Fruit fly (Drosophila melanogaster): ENCODE data around the gene Dyro.
A peak's percentile ranks its signal among the peaks of the same experiment; 100 is the strongest.

Gene Dyro

DNA sequence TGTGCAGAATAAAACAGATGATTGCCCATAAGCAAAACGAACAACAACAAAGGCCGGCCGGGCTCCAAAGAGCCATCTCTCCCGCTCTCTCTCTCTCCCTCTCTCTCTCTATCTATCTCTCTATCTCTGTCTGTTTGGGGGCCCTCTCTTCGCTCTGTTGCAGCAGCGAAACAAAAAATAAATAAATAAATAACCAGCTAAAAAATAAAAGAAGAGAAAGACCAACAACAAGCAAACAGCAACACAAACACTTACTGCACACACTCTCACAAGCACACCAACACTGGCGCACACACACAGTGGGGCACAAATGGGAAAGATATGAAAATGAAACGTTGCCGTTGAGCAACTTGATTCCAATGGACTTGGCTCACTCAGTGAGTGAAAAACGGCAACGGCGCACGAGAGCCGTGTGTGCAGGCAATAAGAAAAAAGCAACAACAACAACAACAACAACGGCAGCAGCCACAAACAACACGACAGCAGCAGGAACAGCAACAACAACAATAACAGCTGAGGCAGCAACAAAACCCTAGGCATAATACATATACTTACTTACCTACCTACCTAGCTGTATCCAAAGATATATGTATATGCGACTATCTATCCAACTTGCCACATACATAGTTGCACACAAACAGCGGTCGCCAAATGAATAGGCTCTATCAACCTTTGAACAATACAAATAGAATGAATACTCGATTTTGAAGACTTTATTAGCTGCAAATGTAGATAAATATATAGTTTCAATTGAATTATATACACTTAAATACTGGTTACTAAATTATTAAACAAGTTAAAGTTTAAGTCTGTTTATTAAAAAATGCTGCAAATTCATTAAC lies 49.5 kb downstream of the Dyro start (continued):
- TF ChIP-seq sima (GFP tag; optimal IDR thresholded peaks at IDR 0.05) (no peak), CG1832 (GFP tag; optimal IDR thresholded peaks at IDR 0.05) (peak; percentile 85), CG33213 (GFP tag; optimal IDR thresholded peaks at IDR 0.05) (peak; percentile 7), zen2 (GFP tag; IDR thresholded peaks at IDR 0.05; ENCODE audit: partially characterized antibody) (no peak), fu2 (GFP tag; optimal IDR thresholded peaks at IDR 0.05) (no peak), CG17186 (GFP tag; optimal IDR thresholded peaks at IDR 0.05) (no peak), Xrp1 (GFP tag; IDR thresholded peaks at IDR 0.05) (peak; percentile 51; the same call in 1 of the 2 replicates), row (GFP tag; IDR thresholded peaks at IDR 0.05) (peak; percentile 29; the same call in 2 of the 3 replicates), hth (optimal IDR thresholded peaks at IDR 0.05) (no peak), so (GFP tag; IDR thresholded peaks at IDR 0.05) (peak; percentile 58; the same call in 2 of the 3 replicates), Bteb2 (GFP tag; optimal IDR thresholded peaks at IDR 0.05) (no peak), jigr1 (GFP tag; IDR thresholded peaks at IDR 0.05) (no peak), CG17912 (GFP tag; optimal IDR thresholded peaks at IDR 0.05) (peak; percentile 42), CG15073 (GFP tag; optimal IDR thresholded peaks at IDR 0.05) (no peak), E2f2 (GFP tag; IDR thresholded peaks at IDR 0.05) (no peak), tap (tag; optimal IDR thresholded peaks at IDR 0.05) (no peak), B-H2 (GFP tag; optimal IDR thresholded peaks at IDR 0.05) (no peak), CG4328 (GFP tag; optimal IDR thresholded peaks at IDR 0.05) (peak; percentile 2), CG6654 (GFP tag; optimal IDR thresholded peaks at IDR 0.05) (no peak), esg (GFP tag; conservative IDR thresholded peaks at IDR 0.05) (no peak), Asciz (GFP tag; optimal IDR thresholded peaks at IDR 0.05) (no peak), trem (tag; optimal IDR thresholded peaks at IDR 0.05) (peak; percentile 3), Scr (GFP tag; IDR thresholded peaks at IDR 0.05; ENCODE audit: partially characterized antibody) (no peak; the same call in 1 of the 2 replicates), CG10321 (GFP tag; IDR thresholded peaks at IDR 0.05) (no peak), Jarid2 (GFP tag; optimal IDR thresholded peaks at IDR 0.05) (peak; percentile 28), CG7928 (GFP tag; optimal IDR thresholded peaks at IDR 0.05) (no peak), danr (GFP tag; IDR thresholded peaks at IDR 0.05) (no peak), sqz (GFP tag; optimal IDR thresholded peaks at IDR 0.05) (peak; percentile 55), HLH4C (GFP tag; IDR thresholded peaks at IDR 0.05; ENCODE audit: partially characterized antibody) (no peak; the same call in 2 of the 3 replicates), Aef1 (GFP tag; IDR thresholded peaks at IDR 0.05) (peak; percentile 53), CG4424 (GFP tag; optimal IDR thresholded peaks at IDR 0.05) (no peak), CG4707 (GFP tag; optimal IDR thresholded peaks at IDR 0.05) (peak; percentile 91), Ptx1 (GFP tag; IDR thresholded peaks at IDR 0.05) (no peak), Rfx (GFP tag; IDR thresholded peaks at IDR 0.05) (peak; percentile 26; the same call in 1 of the 2 replicates), Med (GFP tag) (peak; percentile 84), Chrac-16 (GFP tag; optimal IDR thresholded peaks at IDR 0.05) (no peak), CG12391 (tag; optimal IDR thresholded peaks at IDR 0.05) (no peak), CG43689 (GFP tag; IDR thresholded peaks at IDR 0.05) (no peak), CG7786 (GFP tag; optimal IDR thresholded peaks at IDR 0.05) (no peak), vfl (GFP tag; optimal IDR thresholded peaks at IDR 0.05) (peak; percentile 7), B-H1 (GFP tag; IDR thresholded peaks at IDR 0.05) (no peak), sob (GFP tag; IDR thresholded peaks at IDR 0.05) (no peak), Hr51 (GFP tag; optimal IDR thresholded peaks at IDR 0.05) (no peak), ato (GFP tag; IDR thresholded peaks at IDR 0.05; ENCODE audit: partially characterized antibody) (no peak), Oaz (GFP tag; IDR thresholded peaks at IDR 0.05) (no peak), dmrt99B (tag; optimal IDR thresholded peaks at IDR 0.05) (no peak), ro (GFP tag; IDR thresholded peaks at IDR 0.05) (no peak), wek (GFP tag; optimal IDR thresholded peaks at IDR 0.05) (no peak), CG15601 (tag; optimal IDR thresholded peaks at IDR 0.05) (no peak)

Measured in whole organism, embryonic.